Worm (Caenorhabditis elegans) whole organism, young adult: ENCODE measurements around the gene fmo-2.

Source experiments
- rec-8 ChIP-seq, 2 experiments: sonication (generic microtip); optimal IDR thresholded peaks; 2 replicates each; lab custom pipeline; 2016; ENCODE audit warnings: mild to moderate bottlenecking in 2 of 2, missing genetic modification characterization in 2 of 2, missing genetic modification reagents in 2 of 2, missing genotype in 2 of 2, missing biosample characterization in 1 of 2, missing compliant biosample characterization in 1 of 2, moderate library complexity in 1 of 2
- ztf-28 ChIP-seq: fragments of 200-800 bp; sonication (Bioruptor generic); IDR thresholded peaks from 2 replicates; pipeline ENCODE4 v1.3.6; 2022; ENCODE audit warnings: missing genetic modification reagents, missing genetic modification characterization, missing compliant biosample characterization

ce11 chrIV:10705176-10705575, 22.9 kb downstream of the fmo-2 start, which contains the start of gene R102.10:
- TF ChIP-seq ztf-28 (no peak), rec-8 (tag; optimal IDR thresholded peaks at IDR 0.05; lab: Kevin White, UChicago) (no peak)
